Worm (Caenorhabditis elegans) whole organism, young adult: Measurements from ENCODE around the gene F39G3.3.
A peak's percentile ranks its signal among the peaks of the same experiment; 100 is the strongest.

Source experiments
- B0019.2 ChIP-seq: fragments of 200-800 bp; sonication (Bioruptor generic); conservative IDR thresholded peaks from 2 replicates; pipeline ENCODE4 v1.3.6; 2022; ENCODE audit warnings: missing genetic modification reagents, missing genetic modification characterization, missing compliant biosample characterization
- D2030.7 ChIP-seq: fragments of 200-800 bp; sonication (Bioruptor generic); IDR thresholded peaks from 2 replicates; pipeline ENCODE4 v1.3.6; 2022; ENCODE audit warnings: missing genetic modification reagents, missing genetic modification characterization, missing compliant biosample characterization
- F39B2.1 ChIP-seq: fragments of 200-800 bp; sonication (Bioruptor generic); IDR thresholded peaks from 2 replicates; pipeline ENCODE4 v1.3.6; 2022; ENCODE audit warnings: missing genetic modification reagents, missing genetic modification characterization, missing compliant biosample characterization
- F55B11.4 ChIP-seq: sonication (generic microtip); optimal IDR thresholded peaks from 2 replicates; lab custom pipeline; 2016; ENCODE audit warnings: missing compliant biosample characterization, missing genetic modification characterization, borderline replicate concordance; ENCODE audit not compliant: insufficient read depth
- F57C9.4 ChIP-seq: sonication (generic microtip); optimal IDR thresholded peaks from 2 replicates; lab custom pipeline; 2017; ENCODE audit warnings: mild to moderate bottlenecking, missing genetic modification characterization, missing compliant biosample characterization
- K12H6.12 ChIP-seq: fragments of 200-800 bp; sonication (Bioruptor generic); optimal IDR thresholded peaks from 2 replicates; lab custom pipeline; 2018; ENCODE audit warnings: mild to moderate bottlenecking, missing genetic modification characterization, missing compliant biosample characterization
- T07F8.4 ChIP-seq: sonication (generic microtip); optimal IDR thresholded peaks from 2 replicates; lab custom pipeline; 2016; ENCODE audit warnings: mild to moderate bottlenecking, missing genetic modification characterization, moderate library complexity, missing compliant biosample characterization
- Y53G8AR.9 ChIP-seq: fragments of 200-800 bp; sonication (Bioruptor generic); conservative IDR thresholded peaks from 2 replicates; pipeline ENCODE4 v1.3.6; 2022; ENCODE audit warnings: missing genetic modification reagents, missing genetic modification characterization, missing compliant biosample characterization
- Y56A3A.18 ChIP-seq: fragments of 200-800 bp; sonication (Bioruptor generic); IDR thresholded peaks from 2 replicates; pipeline ENCODE4 v1.3.6; 2022; ENCODE audit warnings: missing genetic modification reagents, missing genetic modification characterization, missing compliant biosample characterization
- Y95B8A.8 ChIP-seq: fragments of 200-800 bp; sonication (Bioruptor generic); IDR thresholded peaks from 2 replicates; pipeline ENCODE4 v1.3.6; 2022; ENCODE audit warnings: missing genetic modification reagents, missing genetic modification characterization, missing compliant biosample characterization
- ama-1 ChIP-seq, 3 experiments: fragments of 150-350 bp in 1 of 3; sonication (generic microtip) in 2 of 3; optimal IDR thresholded peaks; 2 replicates each; lab custom pipeline; 2014 to 2018; ENCODE audit warnings: missing biosample characterization in 2 of 3, missing genetic modification characterization in 2 of 3, missing genetic modification reagents in 2 of 3
- athp-1 ChIP-seq: sonication (generic microtip); optimal IDR thresholded peaks from 2 replicates; lab custom pipeline; 2017; ENCODE audit warnings: mild to moderate bottlenecking, missing genetic modification characterization, missing compliant biosample characterization
- attf-5 ChIP-seq: fragments of 200-800 bp; sonication (Bioruptor generic); optimal IDR thresholded peaks from 2 replicates; lab custom pipeline; 2018; ENCODE audit warnings: mild to moderate bottlenecking, missing genetic modification characterization, missing compliant biosample characterization
- bed-2 ChIP-seq: fragments of 200-800 bp; sonication (Bioruptor generic); IDR thresholded peaks from 2 replicates; pipeline ENCODE4 v1.3.6; 2022; ENCODE audit warnings: missing genetic modification reagents, missing genetic modification characterization, missing compliant biosample characterization
- ceh-27 ChIP-seq: fragments of 200-800 bp; sonication (Bioruptor generic); optimal IDR thresholded peaks from 2 replicates; lab custom pipeline; 2018; ENCODE audit warnings: mild to moderate bottlenecking, missing genetic modification characterization, moderate library complexity, missing compliant biosample characterization
- ceh-79 ChIP-seq: sonication (generic microtip); optimal IDR thresholded peaks from 2 replicates; lab custom pipeline; 2017; ENCODE audit warnings: mild to moderate bottlenecking, missing genetic modification characterization, missing compliant biosample characterization
- dpff-1 ChIP-seq: sonication (generic microtip); optimal IDR thresholded peaks from 2 replicates; lab custom pipeline; 2017; ENCODE audit warnings: mild to moderate bottlenecking, missing genetic modification characterization, missing compliant biosample characterization
- dpl-1 ChIP-seq: fragments of 150-350 bp; optimal IDR thresholded peaks from 2 replicates; lab custom pipeline; 2014; ENCODE audit warnings: missing biosample characterization, missing genetic modification reagents, missing genetic modification characterization
- efl-1 ChIP-seq: fragments of 150-350 bp; optimal IDR thresholded peaks from 2 replicates; lab custom pipeline; 2014; ENCODE audit warnings: missing biosample characterization, missing genetic modification reagents, missing genetic modification characterization
- egl-44 ChIP-seq: fragments of 200-800 bp; sonication (Bioruptor generic); IDR thresholded peaks from 2 replicates; pipeline ENCODE4 v1.3.6; 2022; ENCODE audit warnings: missing genetic modification reagents, missing genetic modification characterization, missing compliant biosample characterization
- egrh-3 ChIP-seq: fragments of 200-800 bp; sonication (Bioruptor generic); IDR thresholded peaks from 2 replicates; pipeline ENCODE4 v1.3.6; 2022; ENCODE audit warnings: missing genetic modification reagents, missing genetic modification characterization, missing compliant biosample characterization
- ekl-4 ChIP-seq: fragments of 200-800 bp; sonication (Bioruptor generic); IDR thresholded peaks from 2 replicates; pipeline ENCODE4 v1.3.6; 2022; ENCODE audit warnings: missing genetic modification reagents, missing genetic modification characterization, missing compliant biosample characterization
- fkh-3 ChIP-seq: sonication (generic microtip); optimal IDR thresholded peaks from 2 replicates; lab custom pipeline; 2016; ENCODE audit warnings: mild to moderate bottlenecking, missing genetic modification characterization, missing compliant biosample characterization
- gei-17 ChIP-seq: fragments of 200-800 bp; sonication (Bioruptor generic); optimal IDR thresholded peaks from 2 replicates; lab custom pipeline; 2018; ENCODE audit warnings: mild to moderate bottlenecking, missing genetic modification characterization, missing compliant biosample characterization
- hlh-12 ChIP-seq: sonication (generic microtip); optimal IDR thresholded peaks from 2 replicates; lab custom pipeline; 2016; ENCODE audit warnings: missing genetic modification characterization, missing compliant biosample characterization
- hmg-1.2 ChIP-seq: fragments of 200-800 bp; sonication (Bioruptor generic); IDR thresholded peaks from 2 replicates; pipeline ENCODE4 v1.3.6; 2022; ENCODE audit warnings: missing genetic modification reagents, missing genetic modification characterization, missing compliant biosample characterization
- hrde-1 ChIP-seq: sonication (generic microtip); optimal IDR thresholded peaks from 2 replicates; lab custom pipeline; 2016; ENCODE audit warnings: missing genetic modification characterization, mild to moderate bottlenecking, missing compliant biosample characterization, moderate library complexity, missing genotype, missing genetic modification reagents, borderline replicate concordance
- hsf-1 ChIP-seq: fragments of 200-800 bp; sonication (Bioruptor generic); IDR thresholded peaks from 2 replicates; pipeline ENCODE4 v1.3.6; 2022; ENCODE audit warnings: missing genetic modification reagents, missing genetic modification characterization, missing compliant biosample characterization
- lin-35 ChIP-seq, 3 experiments: fragments of 150-350 bp in 2 of 3; sonication (generic microtip) in 1 of 3; optimal IDR thresholded peaks; 2 replicates each; lab custom pipeline; 2014 to 2018; ENCODE audit warnings: missing biosample characterization in 3 of 3, missing genetic modification characterization in 3 of 3, missing genetic modification reagents in 3 of 3
- lin-54 ChIP-seq: fragments of 200-800 bp; sonication (Bioruptor generic); optimal IDR thresholded peaks from 2 replicates; lab custom pipeline; 2018; ENCODE audit warnings: mild to moderate bottlenecking, missing genetic modification characterization, missing compliant biosample characterization
- lir-1 ChIP-seq: fragments of 200-800 bp; sonication (Bioruptor generic); conservative IDR thresholded peaks from 2 replicates; pipeline ENCODE4 v1.3.6; 2022; ENCODE audit warnings: missing genetic modification reagents, missing genetic modification characterization, missing compliant biosample characterization
- lsl-1 ChIP-seq: fragments of 200-800 bp; sonication (Bioruptor generic); optimal IDR thresholded peaks from 2 replicates; lab custom pipeline; 2018; ENCODE audit warnings: mild to moderate bottlenecking, missing genetic modification characterization, moderate library complexity, missing compliant biosample characterization
- lsy-27 ChIP-seq: sonication (generic microtip); optimal IDR thresholded peaks from 2 replicates; lab custom pipeline; 2017; ENCODE audit warnings: missing genetic modification characterization, mild to moderate bottlenecking, missing compliant biosample characterization, antibody characterized with exemption, missing genotype, borderline replicate concordance; ENCODE audit not compliant: insufficient read depth
- madf-10 ChIP-seq: sonication (generic microtip); optimal IDR thresholded peaks from 2 replicates; lab custom pipeline; 2016; ENCODE audit warnings: mild to moderate bottlenecking, missing genetic modification characterization, missing compliant biosample characterization
- madf-3 ChIP-seq: fragments of 200-800 bp; sonication (Bioruptor generic); IDR thresholded peaks from 2 replicates; pipeline ENCODE4 v1.3.6; 2022; ENCODE audit warnings: missing genetic modification reagents, missing genetic modification characterization, missing compliant biosample characterization
- mcd-1 ChIP-seq: fragments of 200-800 bp; sonication (Bioruptor generic); IDR thresholded peaks from 2 replicates; pipeline ENCODE4 v1.3.6; 2022; ENCODE audit warnings: missing genetic modification reagents, missing genetic modification characterization, missing compliant biosample characterization
- mes-4 ChIP-seq: sonication (generic microtip); optimal IDR thresholded peaks from 2 replicates; lab custom pipeline; 2016; ENCODE audit warnings: missing genotype, missing genetic modification characterization, missing compliant biosample characterization
- nhr-120 ChIP-seq: fragments of 200-800 bp; sonication (Bioruptor generic); IDR thresholded peaks from 2 replicates; pipeline ENCODE4 v1.3.6; 2022; ENCODE audit warnings: missing genetic modification characterization, missing compliant biosample characterization
- nhr-27 ChIP-seq: fragments of 200-800 bp; sonication (Bioruptor generic); optimal IDR thresholded peaks from 2 replicates; lab custom pipeline; 2018; ENCODE audit warnings: mild to moderate bottlenecking, missing genetic modification characterization, moderate library complexity, missing compliant biosample characterization
- nhr-90 ChIP-seq: sonication (generic microtip); optimal IDR thresholded peaks from 2 replicates; lab custom pipeline; 2016; ENCODE audit warnings: missing genotype, mild to moderate bottlenecking, missing genetic modification characterization, missing compliant biosample characterization
- rcor-1 ChIP-seq: fragments of 200-800 bp; sonication (Bioruptor generic); IDR thresholded peaks from 2 replicates; pipeline ENCODE4 v1.3.6; 2022; ENCODE audit warnings: missing genetic modification reagents, missing genetic modification characterization, missing compliant biosample characterization
- snpc-1.1 ChIP-seq: sonication (generic microtip); optimal IDR thresholded peaks from 2 replicates; lab custom pipeline; 2017; ENCODE audit warnings: missing genetic modification characterization, mild to moderate bottlenecking, missing compliant biosample characterization, antibody characterized with exemption, moderate library complexity, missing genotype, missing genetic modification reagents; ENCODE audit not compliant: insufficient read depth
- tbx-9 ChIP-seq: sonication (generic microtip); optimal IDR thresholded peaks from 2 replicates; lab custom pipeline; 2016; ENCODE audit warnings: borderline replicate concordance, missing genetic modification characterization, inconsistent platforms, missing compliant biosample characterization
- unc-130 ChIP-seq: sonication (generic microtip); optimal IDR thresholded peaks from 2 replicates; lab custom pipeline; 2016; ENCODE audit warnings: missing genetic modification reagents, missing genetic modification characterization, missing compliant biosample characterization
- unc-62 ChIP-seq: fragments of 150-350 bp; optimal IDR thresholded peaks from 2 replicates; lab custom pipeline; 2014; ENCODE audit warnings: missing biosample characterization, missing genetic modification reagents, missing genetic modification characterization
- xnd-1 ChIP-seq: sonication (generic microtip); optimal IDR thresholded peaks from 2 replicates; lab custom pipeline; 2016; ENCODE audit warnings: missing genotype, missing genetic modification reagents, missing genetic modification characterization, missing compliant biosample characterization
- ztf-18 ChIP-seq: sonication (generic microtip); optimal IDR thresholded peaks from 2 replicates; lab custom pipeline; 2016; ENCODE audit warnings: missing genotype, mild to moderate bottlenecking, missing genetic modification characterization, missing compliant biosample characterization
- ztf-25 ChIP-seq: fragments of 200-800 bp; sonication (Bioruptor generic); IDR thresholded peaks from 2 replicates; pipeline ENCODE4 v1.3.6; 2022; ENCODE audit warnings: missing genetic modification reagents, missing genetic modification characterization, missing compliant biosample characterization

The F39G3.3 gene

DNA sequence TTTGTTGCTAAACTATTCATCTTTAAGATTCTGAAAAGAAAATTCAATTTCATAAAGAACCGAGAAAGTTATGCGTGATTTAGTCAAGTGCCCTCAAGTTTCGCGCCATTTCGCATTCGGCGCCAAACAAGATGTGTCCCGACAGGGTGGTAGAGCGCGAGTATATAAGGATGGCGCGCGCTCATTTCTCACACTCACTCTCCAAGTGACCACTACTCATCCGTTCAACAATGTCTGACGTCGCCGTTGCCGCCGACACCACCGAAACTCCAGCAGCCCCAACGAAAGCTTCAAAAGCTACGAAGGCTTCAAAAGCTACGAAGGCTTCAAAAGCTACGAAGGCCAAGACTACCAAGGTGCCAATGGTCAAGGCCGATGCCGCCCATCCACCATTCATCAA lies 22.4 kb downstream of the F39G3.3 start, which contains the start of gene hil-4 (continued):
- TF ChIP-seq hmg-1.2, result peak; percentile 45; the same call in 1 of the 2 replicates
- TF ChIP-seq T07F8.4, result no peak
- no peak for TF ChIP-seq hrde-1 (tag; lab: Kevin White, UChicago)
- TF ChIP-seq B0019.2 (GFP tag; lab: Robert Waterston, UW), result peak; percentile 45
- no peak for TF ChIP-seq ama-1 (optimal IDR thresholded peaks at IDR 0.05; lab: Kevin White, UChicago)
- no peak for TF ChIP-seq ama-1 (GFP tag; optimal IDR thresholded peaks at IDR 0.05; lab: Kevin White, UChicago)
- TF ChIP-seq dpff-1 (tag; lab: Kevin White, UChicago), result no peak
- TF ChIP-seq D2030.7 (GFP tag; lab: Robert Waterston, UW), result peak; percentile 90
- no peak for TF ChIP-seq hlh-12 (tag; lab: Kevin White, UChicago)
- TF ChIP-seq unc-130 (GFP tag; lab: Kevin White, UChicago), result peak; percentile 24
- 0 out of 2 replicates have a peak, but pooled peaks have one; percentile 35 for TF ChIP-seq lir-1 (GFP tag; lab: Robert Waterston, UW)
- TF ChIP-seq F39B2.1, result peak; percentile 99
- TF ChIP-seq nhr-90 (tag; lab: Kevin White, UChicago), result no peak
- TF ChIP-seq bed-2 (GFP tag; lab: Robert Waterston, UW), result 0 out of 2 replicates have a peak, but pooled peaks have one; percentile 14
- TF ChIP-seq ceh-27, result peak; percentile 21
- TF ChIP-seq nhr-27 (tag; lab: Kevin White, UChicago), result no peak
- TF ChIP-seq madf-10 (tag; lab: Kevin White, UChicago), result no peak
- no peak for TF ChIP-seq K12H6.12 (tag; lab: Kevin White, UChicago)
- peak; percentile 74; the same call in 1 of the 2 replicates for TF ChIP-seq ekl-4 (GFP tag; lab: Robert Waterston, UW)
- peak; percentile 47 for TF ChIP-seq rcor-1 (GFP tag; lab: Robert Waterston, UW)
- TF ChIP-seq mcd-1 (GFP tag; lab: Robert Waterston, UW), result peak; percentile 42
- 0 out of 2 replicates have a peak, but pooled peaks have one; percentile 17 for TF ChIP-seq egrh-3
- no peak for TF ChIP-seq tbx-9 (tag; lab: Kevin White, UChicago)
- TF ChIP-seq ceh-79, result no peak
- no peak for TF ChIP-seq ztf-25 (GFP tag; lab: Robert Waterston, UW)
- TF ChIP-seq Y53G8AR.9 (GFP tag; lab: Robert Waterston, UW), result no peak
- no peak for TF ChIP-seq snpc-1.1 (tag; lab: Kevin White, UChicago)
- TF ChIP-seq lsy-27 (tag; lab: Kevin White, UChicago), result no peak
- TF ChIP-seq hsf-1 (GFP tag; lab: Robert Waterston, UW), result peak; percentile 78
- TF ChIP-seq F57C9.4 (tag; lab: Kevin White, UChicago), result no peak
- TF ChIP-seq F55B11.4 (tag; lab: Kevin White, UChicago), result no peak
- TF ChIP-seq lin-54 (GFP tag; lab: Kevin White, UChicago), result peak; percentile 53
- TF ChIP-seq efl-1 (GFP tag; lab: Kevin White, UChicago), result peak; percentile 91
- TF ChIP-seq nhr-120 (GFP tag; lab: Robert Waterston, UW), result no peak
- no peak for TF ChIP-seq mes-4
- TF ChIP-seq Y56A3A.18, result no peak
- TF ChIP-seq madf-3 (GFP tag; lab: Robert Waterston, UW), result 0 out of 2 replicates have a peak, but pooled peaks have one; percentile 61
- TF ChIP-seq lin-35 (GFP tag; optimal IDR thresholded peaks at IDR 0.05; lab: Kevin White, UChicago), result peak in 1 of 3 experiments; percentile 16
- TF ChIP-seq egl-44 (GFP tag; lab: Robert Waterston, UW), result no peak
- no peak for TF ChIP-seq gei-17 (GFP tag; lab: Kevin White, UChicago)
- TF ChIP-seq Y95B8A.8, result peak; percentile 75; the same call in 1 of the 2 replicates
- no peak for TF ChIP-seq fkh-3 (tag; lab: Kevin White, UChicago)
- no peak for TF ChIP-seq athp-1 (tag; lab: Kevin White, UChicago)
- TF ChIP-seq attf-5, result no peak
- no peak for TF ChIP-seq unc-62 (GFP tag; lab: Kevin White, UChicago)
- no peak for TF ChIP-seq ztf-18 (tag; lab: Kevin White, UChicago)
- TF ChIP-seq xnd-1 (tag; lab: Kevin White, UChicago), result peak; percentile 80
- peak; percentile 75 for TF ChIP-seq dpl-1
- TF ChIP-seq lsl-1, result peak; percentile 74
